Worm (Caenorhabditis elegans): ENCODE results near the gene C40A11.8.
"Not testable (repeated sequence)": the region's sequence is repeated elsewhere in the genome, so short reads cannot be mapped to it uniquely, and the experiment has no call there.

- TF ChIP-seq nhr-90 (tag; optimal IDR thresholded peaks at IDR 0.05; ENCODE audit: poor library complexity); ztf-11 (tag; optimal IDR thresholded peaks at IDR 0.05); hlh-17 (GFP tag; optimal IDR thresholded peaks at IDR 0.05; ENCODE audit: borderline replicate concordance); dpl-1 (GFP tag; optimal IDR thresholded peaks at IDR 0.05); pqm-1 (tag; optimal IDR thresholded peaks at IDR 0.05): not testable (repeated sequence)
Observed at ce11 chrII:2153708-2154107, 3.0 kb upstream of the C40A11.8 start, which contains the start of gene math-18.
